Worm (Caenorhabditis elegans) whole organism, dauer: ENCODE data around the gene B0554.4.

Experiments
- unc-62 ChIP-seq: sonication (generic microtip); optimal IDR thresholded peaks from 2 replicates; lab custom pipeline; 2017; ENCODE audit warnings: missing biosample characterization, missing genetic modification reagents, missing genetic modification characterization

Gene B0554.4

ce11 chrV:464800-465199 lies 35.9 kb downstream of the B0554.4 start, which contains the start of gene nhr-201:
Gene nhr-201, plus strand, starts transcription at chrV:464828.
- no peak for TF ChIP-seq unc-62 (GFP tag; lab: Kevin White, UChicago)

DNA sequence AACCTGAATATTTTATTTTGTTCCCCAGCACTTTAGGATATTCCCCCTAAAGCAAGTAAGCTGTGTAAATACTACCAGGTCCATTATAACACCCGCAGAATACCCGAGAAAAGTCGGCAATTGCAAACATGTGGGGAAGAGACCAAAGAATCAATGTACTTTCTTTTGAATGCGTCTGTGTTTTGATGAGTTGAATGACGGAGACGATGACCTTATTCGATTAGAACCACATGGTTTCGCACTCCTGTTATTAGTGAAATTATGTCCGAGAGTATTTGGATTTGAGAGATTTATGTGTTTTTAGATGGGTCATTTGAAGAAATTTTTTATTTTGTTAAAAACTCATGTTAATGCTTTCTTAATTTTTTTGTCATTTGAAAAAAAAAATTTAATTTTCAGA lies 36.4 kb downstream of the B0554.4 start:
- no peak for TF ChIP-seq unc-62 (GFP tag; lab: Kevin White, UChicago)

- no peak for TF ChIP-seq unc-62 (GFP tag; lab: Kevin White, UChicago)
These were observed 38.6 kb downstream of the B0554.4 start for ce11 chrV:467507-467906.

ce11 chrV:468460-468859 lies 39.5 kb downstream of the B0554.4 start, which contains the start of gene srbc-57:
Gene srbc-57, minus strand, starts transcription at chrV:468560.
- TF ChIP-seq unc-62 (GFP tag; lab: Kevin White, UChicago) = no peak

DNA sequence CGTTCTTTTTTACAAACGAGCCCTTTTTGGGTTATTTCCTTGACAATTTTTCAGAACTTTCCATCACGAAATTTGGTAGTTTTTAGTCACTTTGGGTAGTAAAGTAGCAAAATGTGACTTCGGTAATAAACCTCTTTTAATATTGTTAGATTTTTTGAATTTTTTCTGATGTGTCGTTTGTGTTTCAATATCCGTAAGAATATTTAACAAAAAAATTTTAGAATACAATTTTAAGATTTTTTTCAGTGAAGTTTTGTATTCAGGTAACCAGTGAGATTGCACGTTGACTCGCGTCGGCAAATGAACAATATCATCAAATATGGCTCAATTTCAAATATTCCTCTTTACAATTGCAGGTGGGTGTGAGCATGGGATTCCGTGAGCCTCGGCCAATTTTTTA lies 43.6 kb downstream of the B0554.4 start, which contains the start of gene srt-31:
srt-31 (plus strand) TSS at position 301 of the 400 bp plus-strand sequence.
- no peak for TF ChIP-seq unc-62 (GFP tag; lab: Kevin White, UChicago)

ce11 chrV:474516-474915 lies 45.6 kb downstream of the B0554.4 start, which contains the start of gene nhr-99:
Gene nhr-99, plus strand, starts transcription at chrV:474778.
- no peak for TF ChIP-seq unc-62 (GFP tag; lab: Kevin White, UChicago)

ce11 chrV:477664-478212 lies 48.8 kb downstream of the B0554.4 start, which contains the start of gene nhr-55:
Gene nhr-55, plus strand, starts transcription at chrV:478162.
- no peak for TF ChIP-seq unc-62 (GFP tag; lab: Kevin White, UChicago)

- no peak for TF ChIP-seq unc-62 (GFP tag; lab: Kevin White, UChicago)
These were observed 50.1 kb downstream of the B0554.4 start for ce11 chrV:479046-479445.

- no peak for TF ChIP-seq unc-62 (GFP tag; lab: Kevin White, UChicago)
These were observed 53.9 kb downstream of the B0554.4 start for ce11 chrV:482860-483259.
